Fruit fly (Drosophila melanogaster) whole organism, embryonic: ENCODE results near the gene Trs20.

ENCODE experiments used
- Ada2b ChIP-seq: fragments of 200-800 bp; sonication (Bioruptor generic); IDR thresholded peaks from 2 replicates; pipeline ENCODE4 v1.3.6; 2022; ENCODE audit warnings: missing biosample characterization, missing genetic modification characterization
- Awh ChIP-seq: fragments of 200-800 bp; sonication (Bioruptor generic); IDR thresholded peaks from 2 replicates; pipeline ENCODE4, ENCODE4 v1.3.6; 2022; ENCODE audit warnings: missing biosample characterization, missing genetic modification characterization
- CG11456 ChIP-seq: fragments of 200-800 bp; sonication (Bioruptor generic); IDR thresholded peaks from 3 replicates; pipeline ENCODE4 v1.3.6; 2022; ENCODE audit warnings: missing biosample characterization, missing genetic modification characterization
- CG11504 ChIP-seq: fragments of 200-800 bp; sonication (Bioruptor generic); optimal IDR thresholded peaks from 3 replicates; lab custom pipeline; 2019; ENCODE audit warnings: missing biosample characterization, mild to moderate bottlenecking, missing genetic modification characterization, moderate library complexity
- CG11560 ChIP-seq: fragments of 200-800 bp; sonication (Bioruptor generic); IDR thresholded peaks from 3 replicates; pipeline ENCODE4 v1.3.6; 2022; ENCODE audit warnings: missing biosample characterization, missing genetic modification characterization
- CG11723 ChIP-seq: fragments of 200-800 bp; sonication (Bioruptor generic); optimal IDR thresholded peaks from 2 replicates; lab custom pipeline; 2017; ENCODE audit warnings: missing biosample characterization, mild to moderate bottlenecking, missing genetic modification characterization
- CG13894 ChIP-seq: fragments of 200-800 bp; sonication (Bioruptor generic); optimal IDR thresholded peaks from 3 replicates; lab custom pipeline; 2018; ENCODE audit warnings: missing biosample characterization, mild to moderate bottlenecking, missing genetic modification characterization, moderate library complexity
- CG15269 ChIP-seq: fragments of 200-800 bp; sonication (Bioruptor generic); optimal IDR thresholded peaks from 2 replicates; lab custom pipeline; 2018; ENCODE audit warnings: missing biosample characterization, mild to moderate bottlenecking, missing genetic modification characterization, moderate library complexity
- CG17328 ChIP-seq: fragments of 200-800 bp; sonication (Bioruptor generic); IDR thresholded peaks from 2 replicates; pipeline ENCODE4 v1.3.6; 2022; ENCODE audit warnings: missing biosample characterization, missing genetic modification characterization
- CG2678 ChIP-seq: fragments of 200-800 bp; sonication (Bioruptor generic); optimal IDR thresholded peaks from 3 replicates; lab custom pipeline; 2019; ENCODE audit warnings: missing biosample characterization, mild to moderate bottlenecking, missing genetic modification characterization, moderate library complexity
- CG2712 ChIP-seq: fragments of 200-800 bp; optimal IDR thresholded peaks from 3 replicates; lab custom pipeline; 2019; ENCODE audit warnings: missing biosample characterization, mild to moderate bottlenecking, missing genetic modification characterization, moderate library complexity
- CG31224 ChIP-seq: fragments of 200-800 bp; sonication (Bioruptor generic); IDR thresholded peaks from 2 replicates; pipeline ENCODE4 v1.3.6; 2022; ENCODE audit warnings: missing biosample characterization, missing genetic modification characterization
- CG33557 ChIP-seq: fragments of 200-800 bp; sonication (Bioruptor generic); optimal IDR thresholded peaks from 2 replicates; lab custom pipeline; 2019; ENCODE audit warnings: missing biosample characterization, mild to moderate bottlenecking, missing genetic modification characterization, moderate library complexity
- CG34376 ChIP-seq: fragments of 200-800 bp; sonication (Bioruptor generic); optimal IDR thresholded peaks from 2 replicates; lab custom pipeline; 2018; ENCODE audit warnings: missing biosample characterization, mild to moderate bottlenecking, missing genetic modification characterization
- CG4282 ChIP-seq: fragments of 200-800 bp; sonication (Bioruptor generic); optimal IDR thresholded peaks from 2 replicates; lab custom pipeline; 2016; ENCODE audit warnings: missing biosample characterization, missing genetic modification characterization
- CG43689 ChIP-seq: fragments of 200-800 bp; sonication (Bioruptor generic); IDR thresholded peaks from 2 replicates; pipeline ENCODE4 v1.3.6; 2022; ENCODE audit warnings: missing biosample characterization, missing genetic modification characterization
- CG5953 ChIP-seq: fragments of 200-800 bp; sonication (Bioruptor generic); IDR thresholded peaks from 2 replicates; pipeline ENCODE4 v1.3.6; 2022; ENCODE audit warnings: missing biosample characterization, missing genetic modification characterization
- CG6683 ChIP-seq: fragments of 200-800 bp; sonication (Bioruptor generic); optimal IDR thresholded peaks from 2 replicates; lab custom pipeline; 2017; ENCODE audit warnings: missing biosample characterization, mild to moderate bottlenecking, missing genetic modification characterization, missing genetic modification reagents
- CG7556 ChIP-seq: fragments of 200-800 bp; sonication (Bioruptor generic); optimal IDR thresholded peaks from 2 replicates; lab custom pipeline; 2017; ENCODE audit warnings: missing biosample characterization, mild to moderate bottlenecking, missing genetic modification characterization
- CG9797 ChIP-seq: fragments of 200-800 bp; sonication (Bioruptor generic); optimal IDR thresholded peaks from 3 replicates; lab custom pipeline; 2018; ENCODE audit warnings: missing biosample characterization, mild to moderate bottlenecking, missing genetic modification characterization
- CkIIα-i1 ChIP-seq: fragments of 200-800 bp; sonication (Bioruptor generic); IDR thresholded peaks from 2 replicates; pipeline ENCODE4 v1.3.6; 2022; ENCODE audit warnings: missing biosample characterization, missing genetic modification characterization
- CoRest ChIP-seq: fragments of 200-800 bp; sonication (Bioruptor generic); optimal IDR thresholded peaks from 3 replicates; lab custom pipeline; 2018; ENCODE audit warnings: missing biosample characterization, mild to moderate bottlenecking, missing genetic modification characterization, moderate library complexity
- Drgx ChIP-seq: fragments of 200-800 bp; sonication (Bioruptor generic); IDR thresholded peaks from 2 replicates; pipeline ENCODE4 v1.3.6; 2022; ENCODE audit warnings: missing biosample characterization, missing genetic modification characterization
- ERR ChIP-seq: fragments of 200-800 bp; sonication (Bioruptor generic); optimal IDR thresholded peaks from 2 replicates; lab custom pipeline; 2016; ENCODE audit warnings: missing biosample characterization, missing genetic modification characterization
- Hr51 ChIP-seq, 2 experiments: fragments of 200-800 bp; sonication (Bioruptor generic); optimal IDR thresholded peaks; 2 replicates in 1 of 2; 3 replicates in 1 of 2; lab custom pipeline; 2016 to 2018; ENCODE audit warnings: missing biosample characterization in 2 of 2, missing genetic modification characterization in 2 of 2, mild to moderate bottlenecking in 1 of 2, moderate library complexity in 1 of 2
- MTF-1 ChIP-seq: fragments of 200-800 bp; sonication (Bioruptor generic); optimal IDR thresholded peaks from 2 replicates; lab custom pipeline; 2018; ENCODE audit warnings: missing biosample characterization, mild to moderate bottlenecking, missing genetic modification characterization, borderline replicate concordance
- Med ChIP-seq: fragments of 200-800 bp; sonication (Bioruptor generic); peaks from one replicate; lab custom pipeline; 2016; ENCODE audit warnings: missing biosample characterization, missing genetic modification characterization, mild to moderate bottlenecking, inconsistent platforms, moderate library complexity
- Nf-YA ChIP-seq: fragments of 200-800 bp; sonication (Bioruptor generic); IDR thresholded peaks from 2 replicates; pipeline ENCODE4 v1.3.6; 2022; ENCODE audit warnings: missing biosample characterization, missing genetic modification characterization
- Trl ChIP-seq, 3 experiments: fragments of >200 bp in 2 of 3; fragments of 200-800 bp in 1 of 3; sonication (Bioruptor generic) in 1 of 3; optimal IDR thresholded peaks; 2 replicates in 1 of 3; 3 replicates in 2 of 3; lab custom pipeline; 2016 to 2017; ENCODE audit warnings: missing biosample characterization in 1 of 3, missing genetic modification characterization in 1 of 3
- az2 ChIP-seq: fragments of 200-800 bp; sonication (Bioruptor generic); optimal IDR thresholded peaks from 3 replicates; lab custom pipeline; 2016; ENCODE audit warnings: missing biosample characterization, missing genetic modification characterization
- bsh ChIP-seq, 2 experiments: fragments of 200-800 bp; sonication (Bioruptor generic); optimal IDR thresholded peaks; 2 replicates each; lab custom pipeline; 2017 to 2018; ENCODE audit warnings: mild to moderate bottlenecking in 2 of 2, missing biosample characterization in 2 of 2, missing genetic modification characterization in 2 of 2, moderate library complexity in 1 of 2
- corto ChIP-seq: fragments of 200-800 bp; sonication (Bioruptor generic); optimal IDR thresholded peaks from 2 replicates; lab custom pipeline; 2016; ENCODE audit warnings: missing biosample characterization, mild to moderate bottlenecking, missing genetic modification characterization, moderate library complexity
- dmrt99B ChIP-seq: fragments of 200-800 bp; sonication (Bioruptor generic); optimal IDR thresholded peaks from 2 replicates; lab custom pipeline; 2018; ENCODE audit warnings: missing biosample characterization, mild to moderate bottlenecking, missing genetic modification characterization, moderate library complexity
- esg ChIP-seq: fragments of 200-800 bp; sonication (Bioruptor generic); conservative IDR thresholded peaks from 2 replicates; pipeline ENCODE4 v1.3.6; 2022; ENCODE audit warnings: missing biosample characterization, missing genetic modification characterization
- gcm ChIP-seq: fragments of 200-800 bp; sonication (Bioruptor generic); optimal IDR thresholded peaks from 2 replicates; lab custom pipeline; 2019; ENCODE audit warnings: missing biosample characterization, mild to moderate bottlenecking, missing genetic modification characterization, moderate library complexity
- gem ChIP-seq: fragments of 200-800 bp; sonication (Bioruptor generic); optimal IDR thresholded peaks from 2 replicates; lab custom pipeline; 2019; ENCODE audit warnings: missing biosample characterization, mild to moderate bottlenecking, missing genetic modification characterization, moderate library complexity
- grau ChIP-seq: fragments of 200-800 bp; optimal IDR thresholded peaks from 3 replicates; lab custom pipeline; 2019; ENCODE audit warnings: missing biosample characterization, mild to moderate bottlenecking, missing genetic modification characterization, moderate library complexity
- lbe ChIP-seq: fragments of 200-800 bp; sonication (Bioruptor generic); optimal IDR thresholded peaks from 2 replicates; lab custom pipeline; 2016; ENCODE audit warnings: missing biosample characterization, mild to moderate bottlenecking, missing genetic modification characterization
- lmd ChIP-seq: fragments of 200-800 bp; sonication (Bioruptor generic); IDR thresholded peaks from 2 replicates; pipeline ENCODE4 v1.3.6; 2022; ENCODE audit warnings: missing biosample characterization, missing genetic modification characterization
- mam ChIP-seq: fragments of 200-800 bp; sonication (Bioruptor generic); optimal IDR thresholded peaks from 3 replicates; lab custom pipeline; 2016; ENCODE audit warnings: missing biosample characterization, missing genetic modification characterization
- nom ChIP-seq: fragments of 200-800 bp; sonication (Bioruptor generic); optimal IDR thresholded peaks from 2 replicates; lab custom pipeline; 2017; ENCODE audit warnings: missing biosample characterization, missing genetic modification characterization, mild to moderate bottlenecking, moderate library complexity, missing genetic modification reagents
- pros ChIP-seq: fragments of 200-800 bp; sonication (Bioruptor generic); optimal IDR thresholded peaks from 3 replicates; lab custom pipeline; 2019; ENCODE audit warnings: missing biosample characterization, mild to moderate bottlenecking, missing genetic modification characterization, moderate library complexity
- row ChIP-seq: fragments of 200-800 bp; sonication (Bioruptor generic); IDR thresholded peaks from 3 replicates; pipeline ENCODE4 v1.3.6; 2022; ENCODE audit warnings: missing biosample characterization, missing genetic modification characterization
- seq ChIP-seq: fragments of 200-800 bp; sonication (Bioruptor generic); IDR thresholded peaks from 2 replicates; pipeline ENCODE4 v1.3.6; 2022; ENCODE audit warnings: missing biosample characterization, missing genetic modification characterization
- shn ChIP-seq: fragments of 200-800 bp; sonication (Bioruptor generic); optimal IDR thresholded peaks from 3 replicates; lab custom pipeline; 2016; ENCODE audit warnings: missing biosample characterization, missing genetic modification characterization
- vvl ChIP-seq: fragments of 200-800 bp; sonication (Bioruptor generic); IDR thresholded peaks from 2 replicates; pipeline ENCODE4 v1.3.6; 2022; ENCODE audit warnings: missing biosample characterization, missing genetic modification characterization
- wor ChIP-seq: fragments of 200-800 bp; sonication (Bioruptor generic); IDR thresholded peaks from 2 replicates; pipeline ENCODE4 v1.3.6; 2022; ENCODE audit warnings: missing biosample characterization, missing genetic modification characterization

Trs20 gene

DNA sequence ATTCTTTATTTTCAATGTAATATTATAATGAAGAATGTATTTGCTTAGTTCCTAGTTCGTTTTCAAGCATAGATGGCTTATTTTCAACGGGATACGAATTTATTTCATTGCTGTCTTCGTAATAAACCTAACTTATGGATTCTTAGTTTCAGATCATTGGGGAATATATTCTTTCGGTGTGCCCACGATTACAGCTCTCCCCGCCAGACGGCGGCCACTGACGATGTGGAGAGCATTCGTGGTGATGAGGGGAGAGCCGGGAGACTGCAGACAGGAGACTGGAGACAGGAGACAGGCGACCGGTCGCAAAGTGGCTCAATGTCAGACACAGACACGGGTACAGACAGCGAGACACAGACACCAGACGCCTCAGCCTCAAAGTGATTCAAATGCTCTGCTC lies 45.9 kb upstream of the Trs20 start:
- TF ChIP-seq pros (GFP tag; lab: Kevin White, UChicago) (no peak), CG11723 (GFP tag; lab: Kevin White, UChicago) (no peak), Med (peak; percentile 8), CG5953 (GFP tag; lab: Robert Waterston, UW) (no peak), seq (GFP tag; lab: Robert Waterston, UW) (no peak), CG9797 (GFP tag; lab: Kevin White, UChicago) (no peak), Trl (optimal IDR thresholded peaks at IDR 0.05; lab: Kevin White, UChicago) (peak in 1 of 2 experiments; percentile 7), Trl (GFP tag; optimal IDR thresholded peaks at IDR 0.05; lab: Kevin White, UChicago) (no peak), CG15269 (no peak)
- TF ChIP-seq, all 482 proteins: peak for 2

DNA sequence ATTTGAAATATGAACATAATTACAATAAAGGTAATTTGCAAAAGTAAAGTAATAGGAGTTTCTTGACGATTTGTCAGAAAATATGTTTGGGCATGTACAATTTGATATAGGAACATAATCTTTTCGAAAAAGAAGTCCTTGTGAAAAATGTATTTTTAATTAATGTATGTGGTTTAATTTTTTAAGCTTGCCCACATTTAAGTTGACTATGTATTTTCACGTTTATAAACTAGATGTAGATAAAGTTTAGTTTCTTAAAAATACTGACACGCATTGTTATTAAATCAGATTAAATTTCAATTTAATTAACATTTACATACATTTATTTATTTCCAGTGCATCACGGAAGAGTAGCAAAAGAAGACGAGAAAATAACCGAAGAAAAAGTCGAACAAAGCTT lies 45.1 kb upstream of the Trs20 start:
- peak; percentile 5 for TF ChIP-seq CG7556 (GFP tag; lab: Kevin White, UChicago)
- peak; percentile 26 for TF ChIP-seq CG2678
- peak; percentile 14 for TF ChIP-seq CG11504 (tag; lab: Kevin White, UChicago)
- no peak for TF ChIP-seq CG11560 (tag; lab: Robert Waterston, UW)
- TF ChIP-seq grau (tag; lab: Kevin White, UChicago), result peak; percentile 18
- TF ChIP-seq gem (tag; lab: Kevin White, UChicago), result peak; percentile 36
- TF ChIP-seq CoRest, result peak; percentile 2
- peak in 1 of 2 experiments; percentile 3 for TF ChIP-seq bsh (GFP tag; optimal IDR thresholded peaks at IDR 0.05; lab: Kevin White, UChicago)
- no peak for TF ChIP-seq ERR (GFP tag; lab: Kevin White, UChicago)
- TF ChIP-seq gcm (GFP tag; lab: Kevin White, UChicago), result no peak
- TF ChIP-seq Hr51 (GFP tag; optimal IDR thresholded peaks at IDR 0.05; lab: Kevin White, UChicago), result peak in 1 of 2 experiments; percentile 7

DNA sequence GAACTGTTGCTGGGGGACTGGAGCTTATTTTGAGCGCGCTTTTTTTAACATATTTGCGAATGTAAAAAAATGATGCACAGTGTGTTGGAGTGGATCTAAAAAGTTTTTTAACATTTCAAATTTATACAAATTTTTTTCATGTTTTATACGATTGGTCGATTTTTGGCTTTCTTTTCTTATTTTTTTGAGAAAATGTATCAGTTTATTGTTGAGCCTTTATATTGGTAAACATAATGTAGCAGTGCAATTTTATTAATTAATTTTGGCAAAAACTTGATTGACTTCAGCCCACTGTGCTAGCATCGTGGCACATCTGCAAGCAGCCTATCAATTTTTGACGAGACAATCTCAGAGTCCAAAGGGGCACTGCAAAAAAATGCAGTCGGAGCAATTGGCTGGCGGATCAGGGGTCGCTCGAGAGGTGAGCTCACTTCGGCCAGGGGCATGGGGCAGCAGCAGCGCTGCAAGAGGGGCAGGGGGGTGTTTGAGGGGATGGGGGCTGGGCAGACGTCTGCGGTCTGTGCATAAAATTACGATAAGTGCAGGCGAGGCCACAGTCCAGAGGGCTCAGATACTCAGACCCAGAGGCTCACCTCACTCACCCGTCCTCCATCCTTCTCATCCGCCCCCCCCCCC lies 44.3 kb upstream of the Trs20 start:
- TF ChIP-seq lmd (GFP tag; lab: Robert Waterston, UW) (no peak), CG4282 (GFP tag; lab: Kevin White, UChicago) (no peak), wor (no peak), CG2712 (no peak), MTF-1 (no peak), lbe (GFP tag; lab: Kevin White, UChicago) (peak; percentile 59), dmrt99B (tag; lab: Kevin White, UChicago) (no peak), vvl (GFP tag; lab: Robert Waterston, UW) (no peak), Ada2b (no peak), CG43689 (GFP tag; lab: Robert Waterston, UW) (no peak), CG17328 (no peak), Nf-YA (GFP tag; lab: Robert Waterston, UW) (no peak), Awh (GFP tag; lab: Robert Waterston, UW) (no peak), CG11456 (GFP tag; lab: Robert Waterston, UW) (0 out of 3 replicates have a peak, but pooled peaks have one; percentile 32), esg (GFP tag; lab: Robert Waterston, UW) (no peak), CG31224 (no peak), CG13894 (no peak), nom (peak; percentile 72), mam (GFP tag; lab: Kevin White, UChicago) (no peak), row (no peak), az2 (GFP tag; lab: Kevin White, UChicago) (no peak), CG33557 (GFP tag; lab: Kevin White, UChicago) (no peak), shn (GFP tag; lab: Kevin White, UChicago) (no peak), Drgx (peak; percentile 51), CkIIα-i1 (GFP tag; lab: Robert Waterston, UW) (no peak), CG34376 (GFP tag; lab: Kevin White, UChicago) (no peak), CG6683 (GFP tag; lab: Kevin White, UChicago) (no peak), corto (GFP tag; lab: Kevin White, UChicago) (peak; percentile 83)
